Fruit fly (Drosophila melanogaster) whole organism, prepupa: ENCODE data around the gene MED14.

Source experiments
- Blimp-1 ChIP-seq: fragments of 200-800 bp; sonication (Bioruptor generic); optimal IDR thresholded peaks from 3 replicates; lab custom pipeline; 2017; ENCODE audit warnings: missing biosample characterization, missing genetic modification characterization, mild to moderate bottlenecking, moderate library complexity, missing genetic modification reagents
- CG10631 ChIP-seq: fragments of 200-800 bp; sonication (Bioruptor generic); optimal IDR thresholded peaks from 2 replicates; lab custom pipeline; 2016; ENCODE audit warnings: missing biosample characterization, missing genetic modification characterization
- CG10669 ChIP-seq: fragments of 200-800 bp; sonication (Bioruptor generic); optimal IDR thresholded peaks from 3 replicates; lab custom pipeline; 2018; ENCODE audit warnings: missing biosample characterization, mild to moderate bottlenecking, missing genetic modification characterization, moderate library complexity
- CG11762 ChIP-seq: fragments of 200-800 bp; sonication (Bioruptor generic); optimal IDR thresholded peaks from 3 replicates; lab custom pipeline; 2016; ENCODE audit warnings: missing biosample characterization, missing genetic modification characterization; ENCODE audit not compliant: insufficient read depth
- CG11902 ChIP-seq: fragments of 200-800 bp; sonication (Bioruptor generic); optimal IDR thresholded peaks from 3 replicates; lab custom pipeline; 2016; ENCODE audit warnings: missing biosample characterization, missing genetic modification characterization
- CG15336 ChIP-seq: fragments of 200-800 bp; sonication (Bioruptor generic); IDR thresholded peaks from 2 replicates; pipeline ENCODE4 v1.3.6; 2022; ENCODE audit warnings: missing biosample characterization, missing genetic modification characterization
- CG1621 ChIP-seq: fragments of 200-800 bp; sonication (Bioruptor generic); optimal IDR thresholded peaks from 3 replicates; lab custom pipeline; 2018; ENCODE audit warnings: missing biosample characterization, mild to moderate bottlenecking, missing genetic modification characterization
- CG3032 ChIP-seq: fragments of 200-800 bp; optimal IDR thresholded peaks from 2 replicates; lab custom pipeline; 2019; ENCODE audit warnings: missing biosample characterization, mild to moderate bottlenecking, missing genetic modification characterization, moderate library complexity
- CG31627 ChIP-seq: fragments of 200-800 bp; sonication (Bioruptor generic); optimal IDR thresholded peaks from 3 replicates; lab custom pipeline; 2016; ENCODE audit warnings: missing biosample characterization, missing genetic modification characterization
- CG3919 ChIP-seq: fragments of 200-800 bp; sonication (Bioruptor generic); optimal IDR thresholded peaks from 3 replicates; lab custom pipeline; 2016; ENCODE audit warnings: missing biosample characterization, missing genetic modification characterization
- CG6163 ChIP-seq: fragments of 200-800 bp; sonication (Bioruptor generic); IDR thresholded peaks from 3 replicates; pipeline ENCODE4 v1.3.6; 2022; ENCODE audit warnings: missing biosample characterization, missing genetic modification characterization
- CG6276 ChIP-seq: fragments of 200-800 bp; sonication (Bioruptor generic); optimal IDR thresholded peaks from 2 replicates; lab custom pipeline; 2017; ENCODE audit warnings: missing biosample characterization, mild to moderate bottlenecking, missing genetic modification characterization
- CG6792 ChIP-seq: fragments of 200-800 bp; sonication (Bioruptor generic); optimal IDR thresholded peaks from 3 replicates; lab custom pipeline; 2016; ENCODE audit warnings: missing biosample characterization, missing genetic modification characterization
- CG6808 ChIP-seq: fragments of 200-800 bp; sonication (Bioruptor generic); optimal IDR thresholded peaks from 3 replicates; lab custom pipeline; 2017; ENCODE audit warnings: missing biosample characterization, missing genetic modification characterization, mild to moderate bottlenecking, moderate library complexity, missing genetic modification reagents
- CG7368 ChIP-seq: fragments of 200-800 bp; sonication (Bioruptor generic); optimal IDR thresholded peaks from 3 replicates; lab custom pipeline; 2016; ENCODE audit warnings: missing biosample characterization, missing genetic modification characterization
- CG8119 ChIP-seq: fragments of 200-800 bp; sonication (Bioruptor generic); IDR thresholded peaks from 3 replicates; pipeline ENCODE4 v1.3.6; 2022; ENCODE audit warnings: missing biosample characterization, missing genetic modification characterization
- CG8319 ChIP-seq: fragments of 200-800 bp; sonication (Bioruptor generic); optimal IDR thresholded peaks from 3 replicates; lab custom pipeline; 2016; ENCODE audit warnings: missing biosample characterization, missing genetic modification characterization
- CG9139 ChIP-seq: fragments of 200-800 bp; sonication (Bioruptor generic); optimal IDR thresholded peaks from 3 replicates; lab custom pipeline; 2017; ENCODE audit warnings: missing biosample characterization, mild to moderate bottlenecking, missing genetic modification characterization
- Eip78C ChIP-seq: fragments of 200-800 bp; sonication (Bioruptor generic); peaks from one replicate; lab custom pipeline; 2016; ENCODE audit warnings: missing biosample characterization, missing genetic modification characterization
- Eip93F ChIP-seq: fragments of 200-800 bp; sonication (Bioruptor generic); optimal IDR thresholded peaks from 2 replicates; lab custom pipeline; 2016; ENCODE audit warnings: missing biosample characterization, mild to moderate bottlenecking, missing genetic modification characterization
- Ets21C ChIP-seq: fragments of 200-800 bp; sonication (Bioruptor generic); optimal IDR thresholded peaks from 3 replicates; lab custom pipeline; 2016; ENCODE audit warnings: missing biosample characterization, missing genetic modification characterization
- Ets96B ChIP-seq: fragments of 200-800 bp; optimal IDR thresholded peaks from 2 replicates; lab custom pipeline; 2019; ENCODE audit warnings: missing biosample characterization, mild to moderate bottlenecking, missing genetic modification characterization, moderate library complexity
- Gug ChIP-seq: fragments of 200-800 bp; sonication (Bioruptor generic); IDR thresholded peaks from 2 replicates; pipeline ENCODE4 v1.3.6; 2022; ENCODE audit warnings: missing biosample characterization, missing genetic modification characterization
- Hr39 ChIP-seq: fragments of 200-800 bp; sonication (Bioruptor generic); optimal IDR thresholded peaks from 2 replicates; lab custom pipeline; 2016; ENCODE audit warnings: missing biosample characterization, missing genetic modification characterization
- Hr4 ChIP-seq: fragments of 200-800 bp; sonication (Bioruptor generic); optimal IDR thresholded peaks from 3 replicates; lab custom pipeline; 2016; ENCODE audit warnings: missing biosample characterization, missing genetic modification characterization
- Lpt ChIP-seq: fragments of 200-800 bp; sonication (Bioruptor generic); optimal IDR thresholded peaks from 3 replicates; lab custom pipeline; 2016; ENCODE audit warnings: missing biosample characterization, missing genetic modification characterization
- Met ChIP-seq: fragments of 200-800 bp; sonication (Bioruptor generic); optimal IDR thresholded peaks from 3 replicates; lab custom pipeline; 2016; ENCODE audit warnings: missing biosample characterization, missing genetic modification characterization
- OdsH ChIP-seq: fragments of 200-800 bp; sonication (Bioruptor generic); optimal IDR thresholded peaks from 3 replicates; lab custom pipeline; 2016; ENCODE audit warnings: missing biosample characterization, missing genetic modification characterization
- Smox ChIP-seq: fragments of 200-800 bp; sonication (Bioruptor generic); optimal IDR thresholded peaks from 3 replicates; lab custom pipeline; 2016; ENCODE audit warnings: missing biosample characterization, missing genetic modification characterization
- Sox102F ChIP-seq: fragments of 200-800 bp; sonication (Bioruptor generic); optimal IDR thresholded peaks from 2 replicates; lab custom pipeline; 2016; ENCODE audit warnings: missing biosample characterization, mild to moderate bottlenecking, missing genetic modification characterization
- Sox15 ChIP-seq: fragments of 200-800 bp; sonication (Bioruptor generic); optimal IDR thresholded peaks from 3 replicates; lab custom pipeline; 2016; ENCODE audit warnings: missing biosample characterization, missing genetic modification characterization
- achi ChIP-seq: fragments of 200-800 bp; sonication (Bioruptor generic); optimal IDR thresholded peaks from 3 replicates; lab custom pipeline; 2016; ENCODE audit warnings: missing biosample characterization, missing genetic modification characterization
- acj6 ChIP-seq: fragments of 200-800 bp; sonication (Bioruptor generic); optimal IDR thresholded peaks from 3 replicates; lab custom pipeline; 2016; ENCODE audit warnings: missing biosample characterization, missing genetic modification characterization
- cyc ChIP-seq: fragments of 200-800 bp; sonication (Bioruptor generic); optimal IDR thresholded peaks from 3 replicates; lab custom pipeline; 2016; ENCODE audit warnings: missing biosample characterization, missing genetic modification characterization
- dsx ChIP-seq: fragments of 200-800 bp; optimal IDR thresholded peaks from 3 replicates; lab custom pipeline; 2019; ENCODE audit warnings: missing biosample characterization, mild to moderate bottlenecking, missing genetic modification characterization, moderate library complexity; ENCODE audit not compliant: poor library complexity, severe bottlenecking
- eg ChIP-seq: fragments of 200-800 bp; sonication (Bioruptor generic); IDR thresholded peaks from 3 replicates; pipeline ENCODE4 v1.3.6; 2022; ENCODE audit warnings: missing biosample characterization, missing genetic modification characterization
- esn ChIP-seq: fragments of 200-800 bp; sonication (Bioruptor generic); optimal IDR thresholded peaks from 2 replicates; lab custom pipeline; 2016; ENCODE audit warnings: missing biosample characterization, mild to moderate bottlenecking, missing genetic modification characterization, moderate library complexity
- fd85E ChIP-seq: fragments of 200-800 bp; sonication (Bioruptor generic); optimal IDR thresholded peaks from 3 replicates; lab custom pipeline; 2016; ENCODE audit warnings: missing biosample characterization, missing genetic modification characterization
- fkh ChIP-seq: fragments of 200-800 bp; sonication (Bioruptor generic); optimal IDR thresholded peaks from 3 replicates; lab custom pipeline; 2017; ENCODE audit warnings: missing biosample characterization, mild to moderate bottlenecking, missing genetic modification characterization, moderate library complexity
- lz ChIP-seq: fragments of 200-800 bp; sonication (Bioruptor generic); optimal IDR thresholded peaks from 3 replicates; lab custom pipeline; 2016; ENCODE audit warnings: missing biosample characterization, missing genetic modification characterization
- net ChIP-seq: fragments of 200-800 bp; sonication (Bioruptor generic); optimal IDR thresholded peaks from 3 replicates; lab custom pipeline; 2016; ENCODE audit warnings: missing biosample characterization, missing genetic modification characterization
- pdm3 ChIP-seq: fragments of 200-800 bp; sonication (Bioruptor generic); optimal IDR thresholded peaks from 3 replicates; lab custom pipeline; 2016; ENCODE audit warnings: missing biosample characterization, missing genetic modification characterization
- salr ChIP-seq, 2 experiments: fragments of 200-800 bp; sonication (Bioruptor generic); optimal IDR thresholded peaks; 3 replicates each; lab custom pipeline; 2016 to 2018; ENCODE audit warnings: missing biosample characterization in 2 of 2, missing genetic modification characterization in 2 of 2, mild to moderate bottlenecking in 1 of 2
- spab ChIP-seq: fragments of 200-800 bp; sonication (Bioruptor generic); optimal IDR thresholded peaks from 2 replicates; lab custom pipeline; 2017; ENCODE audit warnings: missing biosample characterization, mild to moderate bottlenecking, missing genetic modification characterization, missing genetic modification reagents
- ss ChIP-seq, 2 experiments: fragments of 200-800 bp; sonication (Bioruptor generic); optimal IDR thresholded peaks; 2 replicates in 1 of 2; 3 replicates in 1 of 2; lab custom pipeline; 2017 to 2018; ENCODE audit warnings: mild to moderate bottlenecking in 2 of 2, missing biosample characterization in 2 of 2, missing genetic modification characterization in 2 of 2, moderate library complexity in 1 of 2
- svp ChIP-seq: fragments of 200-800 bp; sonication (Bioruptor generic); peaks from one replicate; lab custom pipeline; 2016; ENCODE audit warnings: missing biosample characterization, missing genetic modification characterization
- topi ChIP-seq: fragments of 200-800 bp; sonication (Bioruptor generic); optimal IDR thresholded peaks from 3 replicates; lab custom pipeline; 2016; ENCODE audit warnings: missing biosample characterization, missing genetic modification characterization

Gene MED14

DNA sequence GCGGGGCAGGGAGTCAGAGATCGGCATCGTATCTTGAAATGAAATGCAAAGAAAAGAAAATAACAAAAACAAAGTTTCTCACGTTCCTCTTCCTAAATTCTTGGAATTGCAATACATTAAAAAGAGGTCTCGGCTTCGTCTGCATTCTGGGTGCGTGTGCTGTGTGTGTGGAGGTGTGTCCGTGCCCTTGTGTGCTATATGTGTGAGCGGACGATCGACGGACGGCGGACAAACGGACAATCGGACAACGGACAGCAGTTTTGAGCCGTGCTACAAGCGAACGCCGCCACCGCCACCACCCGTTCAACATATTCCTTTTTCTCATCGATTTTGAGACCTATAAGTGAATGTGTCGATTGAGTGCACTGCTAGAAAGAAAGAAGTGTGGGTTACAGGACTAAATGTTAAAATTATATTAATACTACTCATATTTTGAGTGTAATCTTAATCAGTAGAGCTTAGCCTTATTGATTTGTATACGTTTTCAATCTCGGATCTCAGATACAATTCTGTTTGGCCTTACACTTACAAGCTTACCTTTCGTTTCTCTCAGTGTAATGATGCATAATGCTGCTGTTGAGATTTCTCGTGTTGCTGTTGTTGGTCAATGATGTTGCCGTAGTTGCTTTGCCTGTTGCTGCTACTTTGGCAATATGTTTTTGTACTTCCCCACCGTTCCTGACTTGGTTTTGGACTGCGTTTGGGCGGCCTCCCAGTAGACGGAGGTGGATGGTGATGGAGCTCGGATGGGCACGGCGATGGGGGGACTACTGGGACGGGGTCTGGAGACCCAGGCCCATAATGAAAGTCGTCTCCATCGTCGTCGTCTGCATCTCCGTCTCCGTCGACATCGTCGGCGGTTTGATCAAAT, 28.3 kb downstream of the MED14 start (continued):
- TF ChIP-seq ss (GFP tag; optimal IDR thresholded peaks at IDR 0.05; lab: Kevin White, UChicago) (peak; percentile 94 to 95), lz (peak; percentile 95), CG3919 (GFP tag; lab: Kevin White, UChicago) (peak; percentile 95), achi (GFP tag; lab: Kevin White, UChicago) (peak; percentile 93), svp (GFP tag; lab: Kevin White, UChicago) (peak; percentile 98), fd85E (GFP tag; lab: Kevin White, UChicago) (peak; percentile 75), CG15336 (GFP tag; lab: Robert Waterston, UW) (peak; percentile 84), Sox102F (peak; percentile 97), spab (GFP tag; lab: Kevin White, UChicago) (peak; percentile 94), CG11902 (GFP tag; lab: Kevin White, UChicago) (peak; percentile 86), Sox15 (GFP tag; lab: Kevin White, UChicago) (peak; percentile 82), Gug (GFP tag; lab: Robert Waterston, UW) (peak; percentile 71), CG10669 (peak; percentile 94), Hr39 (GFP tag; lab: Kevin White, UChicago) (peak; percentile 93), esn (GFP tag; lab: Kevin White, UChicago) (peak; percentile 98), dsx (peak; percentile 95), topi (GFP tag; lab: Kevin White, UChicago) (peak; percentile 96), Hr4 (peak; percentile 87), acj6 (GFP tag; lab: Kevin White, UChicago) (peak; percentile 95), Eip78C (GFP tag; lab: Kevin White, UChicago) (peak; percentile 99), pdm3 (GFP tag; lab: Kevin White, UChicago) (peak; percentile 93), Blimp-1 (peak; percentile 92), CG8119 (GFP tag; lab: Robert Waterston, UW) (peak; percentile 86), cyc (GFP tag; lab: Kevin White, UChicago) (peak; percentile 93), CG6792 (GFP tag; lab: Kevin White, UChicago) (peak; percentile 94), Smox (GFP tag; lab: Kevin White, UChicago) (peak; percentile 95), CG9139 (GFP tag; lab: Kevin White, UChicago) (peak; percentile 87), Ets96B (tag; lab: Kevin White, UChicago) (peak; percentile 97), net (GFP tag; lab: Kevin White, UChicago) (peak; percentile 89), Eip93F (GFP tag; lab: Kevin White, UChicago) (peak; percentile 98), CG1621 (tag; lab: Kevin White, UChicago) (peak; percentile 94), OdsH (GFP tag; lab: Kevin White, UChicago) (peak; percentile 93), CG6163 (peak; percentile 94), CG7368 (GFP tag; lab: Kevin White, UChicago) (peak; percentile 85), Ets21C (GFP tag; lab: Kevin White, UChicago) (peak; percentile 89), Met (GFP tag; lab: Kevin White, UChicago) (peak; percentile 97), CG11762 (peak; percentile 93)

- TF ChIP-seq CG31627 (GFP tag; lab: Kevin White, UChicago) (peak; percentile 69), Lpt (GFP tag; lab: Kevin White, UChicago) (peak; percentile 39), CG8319 (GFP tag; lab: Kevin White, UChicago) (peak; percentile 24), Ets96B (tag; lab: Kevin White, UChicago) (peak; percentile 88), salr (GFP tag; optimal IDR thresholded peaks at IDR 0.05; lab: Kevin White, UChicago) (peak; percentile 68 to 70), Met (GFP tag; lab: Kevin White, UChicago) (peak; percentile 80), Hr4 (peak; percentile 41), cyc (GFP tag; lab: Kevin White, UChicago) (peak; percentile 58), CG10631 (GFP tag; lab: Kevin White, UChicago) (peak; percentile 81), Eip78C (GFP tag; lab: Kevin White, UChicago) (peak; percentile 93), Gug (GFP tag; lab: Robert Waterston, UW) (no peak), CG3032 (peak; percentile 89), CG6808 (GFP tag; lab: Kevin White, UChicago) (peak; percentile 85), eg (GFP tag; lab: Robert Waterston, UW) (peak; percentile 33; the same call in 1 of the 3 replicates), spab (GFP tag; lab: Kevin White, UChicago) (peak; percentile 85), CG1621 (tag; lab: Kevin White, UChicago) (peak; percentile 72), fd85E (GFP tag; lab: Kevin White, UChicago) (no peak), fkh (GFP tag; lab: Kevin White, UChicago) (peak; percentile 45), CG6163 (peak; percentile 49; the same call in 2 of the 3 replicates), esn (GFP tag; lab: Kevin White, UChicago) (peak; percentile 82), pdm3 (GFP tag; lab: Kevin White, UChicago) (peak; percentile 68), CG10669 (peak; percentile 82), CG6276 (GFP tag; lab: Kevin White, UChicago) (peak; percentile 26)
Measured at dm6 chr3L:622357-622834, 29.4 kb downstream of the MED14 start.
